Fruit fly (Drosophila melanogaster) whole organism, wandering third instar larva: ENCODE data around the gene CG5885.
A peak's percentile ranks its signal among the peaks of the same experiment; 100 is the strongest.

Source experiments
- Abd-B ChIP-seq: fragments of >200 bp; optimal IDR thresholded peaks from 2 replicates; lab custom pipeline; 2017; ENCODE audit warnings: missing biosample characterization, missing genetic modification characterization
- CG9705 ChIP-seq: fragments of 200-800 bp; sonication (Bioruptor generic); optimal IDR thresholded peaks from 2 replicates; lab custom pipeline; 2018; ENCODE audit warnings: missing biosample characterization, mild to moderate bottlenecking, missing genetic modification characterization
- CrebA ChIP-seq: fragments of 200-800 bp; sonication (Bioruptor generic); optimal IDR thresholded peaks from 2 replicates; lab custom pipeline; 2016; ENCODE audit warnings: missing biosample characterization, mild to moderate bottlenecking, missing genetic modification characterization, borderline replicate concordance
- Dfd ChIP-seq: fragments of >200 bp; optimal IDR thresholded peaks from 2 replicates; lab custom pipeline; 2017; ENCODE audit warnings: missing biosample characterization, missing genetic modification characterization
- Dif ChIP-seq: fragments of 200-275, 200-300 bp; sonication (Bioruptor generic); optimal IDR thresholded peaks from 2 replicates; lab custom pipeline; 2018; ENCODE audit warnings: missing biosample characterization, missing genetic modification characterization; ENCODE audit not compliant: partially characterized antibody
- GATAd ChIP-seq: sonication (Bioruptor generic); optimal IDR thresholded peaks from 2 replicates; lab custom pipeline; 2016; ENCODE audit warnings: missing biosample characterization, missing genetic modification characterization
- HLH106 ChIP-seq: fragments of 200-800 bp; optimal IDR thresholded peaks from 3 replicates; lab custom pipeline; 2019; ENCODE audit warnings: missing biosample characterization, mild to moderate bottlenecking, missing genetic modification characterization, moderate library complexity
- Hnf4 ChIP-seq: fragments of 200-800 bp; sonication (Bioruptor generic); optimal IDR thresholded peaks from 2 replicates; lab custom pipeline; 2016; ENCODE audit warnings: missing biosample characterization, mild to moderate bottlenecking, missing genetic modification characterization
- Hr78 ChIP-seq: fragments of >200 bp; optimal IDR thresholded peaks from 2 replicates; lab custom pipeline; 2017; ENCODE audit warnings: missing biosample characterization, missing genetic modification characterization
- Hr83 ChIP-seq: fragments of 200-300 bp; sonication (Bioruptor generic); optimal IDR thresholded peaks from 2 replicates; lab custom pipeline; 2016; ENCODE audit warnings: missing biosample characterization, mild to moderate bottlenecking, missing genetic modification characterization, moderate library complexity; ENCODE audit not compliant: poor library complexity, severe bottlenecking
- Jra ChIP-seq: sonication (Bioruptor generic); optimal IDR thresholded peaks from 2 replicates; lab custom pipeline; 2016; ENCODE audit warnings: missing biosample characterization, missing genetic modification characterization
- Mio ChIP-seq: sonication (Bioruptor generic); optimal IDR thresholded peaks from 2 replicates; lab custom pipeline; 2016; ENCODE audit warnings: missing biosample characterization, missing genetic modification characterization
- Myc ChIP-seq: fragments of >200 bp; optimal IDR thresholded peaks from 2 replicates; lab custom pipeline; 2017
- N ChIP-seq: fragments of >200 bp; optimal IDR thresholded peaks from 2 replicates; lab custom pipeline; 2018; ENCODE audit warnings: missing biosample characterization, missing external identifiers, missing genetic modification characterization
- OdsH ChIP-seq: fragments of 200-800 bp; sonication (Bioruptor generic); optimal IDR thresholded peaks from 2 replicates; lab custom pipeline; 2016; ENCODE audit warnings: missing biosample characterization, mild to moderate bottlenecking, missing genetic modification characterization
- Rel ChIP-seq, 2 experiments: fragments of 200-800 bp; sonication (Bioruptor generic) in 1 of 2; optimal IDR thresholded peaks; 2 replicates in 1 of 2; 3 replicates in 1 of 2; lab custom pipeline; 2016 to 2019; ENCODE audit warnings: mild to moderate bottlenecking in 2 of 2, missing biosample characterization in 2 of 2, missing genetic modification characterization in 2 of 2, moderate library complexity in 1 of 2
- Sp1 ChIP-seq: fragments of 200-800 bp; sonication (Bioruptor generic); optimal IDR thresholded peaks from 3 replicates; lab custom pipeline; 2019; ENCODE audit warnings: missing biosample characterization, mild to moderate bottlenecking, missing genetic modification characterization, moderate library complexity
- Vsx2 ChIP-seq: fragments of 200-300, 225-300 bp; sonication (Bioruptor generic); optimal IDR thresholded peaks from 2 replicates; lab custom pipeline; 2018; ENCODE audit warnings: missing biosample characterization, missing genetic modification characterization; ENCODE audit not compliant: partially characterized antibody
- br ChIP-seq: fragments of 200-800 bp; sonication (Bioruptor generic); optimal IDR thresholded peaks from 2 replicates; lab custom pipeline; 2016; ENCODE audit warnings: missing biosample characterization, missing genetic modification characterization
- brk ChIP-seq: fragments of 200-800 bp; sonication (Bioruptor generic); optimal IDR thresholded peaks from 2 replicates; lab custom pipeline; 2016; ENCODE audit warnings: missing biosample characterization, mild to moderate bottlenecking, missing genetic modification characterization
- dl ChIP-seq, 2 experiments: fragments of 175-275, 200-275 bp in 1 of 2; fragments of 200-275 bp in 1 of 2; sonication (Bioruptor generic); optimal IDR thresholded peaks; lab custom pipeline; 2018; ENCODE audit warnings: mild to moderate bottlenecking in 2 of 2, missing biosample characterization in 2 of 2, missing genetic modification characterization in 2 of 2, moderate library complexity in 2 of 2; ENCODE audit not compliant: partially characterized antibody in 2 of 2, insufficient read depth in 1 of 2
- dmrt93B ChIP-seq: fragments of 200-800 bp; sonication (Bioruptor generic); optimal IDR thresholded peaks from 2 replicates; lab custom pipeline; 2018; ENCODE audit warnings: missing biosample characterization, mild to moderate bottlenecking, missing genetic modification characterization
- dsf ChIP-seq: sonication (Bioruptor generic); optimal IDR thresholded peaks from 2 replicates; lab custom pipeline; 2016; ENCODE audit warnings: missing biosample characterization, missing genetic modification characterization, borderline replicate concordance
- foxo ChIP-seq, 2 experiments: fragments of 200-800 bp; sonication (Bioruptor generic); optimal IDR thresholded peaks; 2 replicates in 1 of 2; 3 replicates in 1 of 2; lab custom pipeline; 2016 to 2017; ENCODE audit warnings: missing biosample characterization in 2 of 2, missing genetic modification characterization in 2 of 2
- fru ChIP-seq: fragments of 200-800 bp; sonication (Bioruptor generic); optimal IDR thresholded peaks from 3 replicates; lab custom pipeline; 2016; ENCODE audit warnings: missing biosample characterization, mild to moderate bottlenecking, missing genetic modification characterization
- h ChIP-seq: fragments of 200-800 bp; sonication (Bioruptor generic); optimal IDR thresholded peaks from 3 replicates; lab custom pipeline; 2016; ENCODE audit warnings: missing biosample characterization, mild to moderate bottlenecking, missing genetic modification characterization
- jim ChIP-seq: fragments of 175-275, 200-325 bp; sonication (Bioruptor generic); optimal IDR thresholded peaks from 2 replicates; lab custom pipeline; 2016; ENCODE audit warnings: missing biosample characterization, mild to moderate bottlenecking, missing genetic modification characterization
- lola ChIP-seq: fragments of >200 bp; optimal IDR thresholded peaks from 2 replicates; lab custom pipeline; 2017; ENCODE audit warnings: missing biosample characterization, missing genetic modification characterization
- pan ChIP-seq: fragments of >200 bp; optimal IDR thresholded peaks from 2 replicates; lab custom pipeline; 2017
- psq ChIP-seq: fragments of 200-800 bp; sonication (Bioruptor generic); optimal IDR thresholded peaks from 3 replicates; lab custom pipeline; 2017; ENCODE audit warnings: missing biosample characterization, mild to moderate bottlenecking, missing genetic modification characterization, moderate library complexity
- rgr ChIP-seq: fragments of 200-800 bp; sonication (Bioruptor generic); optimal IDR thresholded peaks from 3 replicates; lab custom pipeline; 2016; ENCODE audit warnings: missing biosample characterization, mild to moderate bottlenecking, missing genetic modification characterization
- sage ChIP-seq: fragments of 200-800 bp; sonication (Bioruptor generic); optimal IDR thresholded peaks from 2 replicates; lab custom pipeline; 2016; ENCODE audit warnings: missing biosample characterization, mild to moderate bottlenecking, missing genetic modification characterization
- sv ChIP-seq: fragments of 200-800 bp; sonication (Bioruptor generic); optimal IDR thresholded peaks from 3 replicates; lab custom pipeline; 2016; ENCODE audit warnings: missing biosample characterization, missing genetic modification characterization
- tai ChIP-seq: sonication (Bioruptor generic); optimal IDR thresholded peaks from 2 replicates; lab custom pipeline; 2016; ENCODE audit warnings: missing biosample characterization, missing genetic modification characterization
- usp ChIP-seq: fragments of >200 bp; optimal IDR thresholded peaks from 2 replicates; lab custom pipeline; 2017; ENCODE audit warnings: missing biosample characterization, missing genetic modification characterization
- woc ChIP-seq: sonication (Bioruptor generic); optimal IDR thresholded peaks from 2 replicates; lab custom pipeline; 2016; ENCODE audit warnings: missing biosample characterization, mild to moderate bottlenecking, missing genetic modification characterization

Gene CG5885

dm6 chr2L:9897296-9897695 lies 20.8 kb downstream of the CG5885 start, which contains the start of gene RpS2 (continued):
- TF ChIP-seq N (GFP tag; lab: Kevin White, UChicago) (no peak), Dfd (GFP tag; lab: Kevin White, UChicago) (no peak), Hr78 (GFP tag; lab: Kevin White, UChicago) (no peak), Jra (GFP tag; lab: Kevin White, UChicago) (peak; percentile 47), Dif (GFP tag; lab: Kevin White, UChicago) (no peak), h (GFP tag; lab: Kevin White, UChicago) (peak; percentile 48), CG9705 (peak; percentile 25)

- TF ChIP-seq foxo (GFP tag; optimal IDR thresholded peaks at IDR 0.05; lab: Kevin White, UChicago) = peak in 1 of 2 experiments; percentile 43
- TF ChIP-seq brk (GFP tag; lab: Kevin White, UChicago) = peak; percentile 86
- TF ChIP-seq Abd-B (GFP tag; lab: Kevin White, UChicago) = no peak
- no peak for TF ChIP-seq lola (GFP tag; lab: Kevin White, UChicago)
- TF ChIP-seq fru = no peak
- TF ChIP-seq Vsx2 = no peak
- TF ChIP-seq Sp1 = peak; percentile 76
- TF ChIP-seq rgr (GFP tag; lab: Kevin White, UChicago) = peak; percentile 76
- no peak for TF ChIP-seq Rel (GFP tag; optimal IDR thresholded peaks at IDR 0.05; lab: Kevin White, UChicago)
- TF ChIP-seq Rel (tag; optimal IDR thresholded peaks at IDR 0.05; lab: Kevin White, UChicago) = peak; percentile 50
- TF ChIP-seq Hr83 = no peak
- TF ChIP-seq GATAd = no peak
- TF ChIP-seq pan (lab: Kevin White, UChicago) = no peak
- TF ChIP-seq OdsH (GFP tag; lab: Kevin White, UChicago) = peak; percentile 60
- peak; percentile 56 for TF ChIP-seq h (GFP tag; lab: Kevin White, UChicago)
- no peak for TF ChIP-seq woc
- no peak for TF ChIP-seq usp (GFP tag; lab: Kevin White, UChicago)
- TF ChIP-seq Jra (GFP tag; lab: Kevin White, UChicago) = no peak
- TF ChIP-seq Hnf4 (GFP tag; lab: Kevin White, UChicago) = peak; percentile 66
- no peak for TF ChIP-seq CrebA
- TF ChIP-seq HLH106 (tag; lab: Kevin White, UChicago) = peak; percentile 49
- no peak for TF ChIP-seq tai
- TF ChIP-seq Mio = no peak
- TF ChIP-seq Myc (lab: Kevin White, UChicago) = peak; percentile 82
- TF ChIP-seq psq (GFP tag; lab: Kevin White, UChicago) = peak; percentile 21
- TF ChIP-seq N (GFP tag; lab: Kevin White, UChicago) = no peak
- TF ChIP-seq sv (GFP tag; lab: Kevin White, UChicago) = peak; percentile 52
- no peak for TF ChIP-seq Hr78 (GFP tag; lab: Kevin White, UChicago)
- TF ChIP-seq dsf (GFP tag; lab: Kevin White, UChicago) = no peak
- TF ChIP-seq br = peak; percentile 36
- TF ChIP-seq sage (GFP tag; lab: Kevin White, UChicago) = peak; percentile 55
- no peak for TF ChIP-seq Dfd (GFP tag; lab: Kevin White, UChicago)
- no peak for TF ChIP-seq dl (GFP tag; optimal IDR thresholded peaks at IDR 0.05; lab: Kevin White, UChicago; ENCODE audit: insufficient read depth in 1 of 2, partially characterized antibody in 2 of 2)
- TF ChIP-seq dmrt93B (GFP tag; lab: Kevin White, UChicago) = no peak
- peak; percentile 30 for TF ChIP-seq CG9705
- no peak for TF ChIP-seq Dif (GFP tag; lab: Kevin White, UChicago)
- no peak for TF ChIP-seq jim (GFP tag; lab: Kevin White, UChicago)
Observed at dm6 chr2L:9894871-9895364, 23.2 kb downstream of the CG5885 start, which contains the start of gene Bka. Bka (plus strand) TSS chr2L:9895287.

dm6 chr2L:9894193-9894592 lies 23.9 kb downstream of the CG5885 start:
- peak; percentile 49 for TF ChIP-seq rgr (GFP tag; lab: Kevin White, UChicago)
- TF ChIP-seq HLH106 (tag; lab: Kevin White, UChicago) = no peak
- TF ChIP-seq dl (GFP tag; optimal IDR thresholded peaks at IDR 0.05; lab: Kevin White, UChicago; ENCODE audit: insufficient read depth in 1 of 2, partially characterized antibody in 2 of 2) = no peak
